Fruit fly (Drosophila melanogaster): ENCODE measurements around the gene CG18563.

The CG18563 gene

dm6 chr2L:17457944-17458343 is at the start of gene CG18563:
Gene CG18563, minus strand, starts transcription at chr2L:17458044.
- TF ChIP-seq pad (GFP tag; optimal IDR thresholded peaks at IDR 0.05): no peak
- peak; percentile 70 for TF ChIP-seq kay (GFP tag; ENCODE audit: borderline replicate concordance)

DNA sequence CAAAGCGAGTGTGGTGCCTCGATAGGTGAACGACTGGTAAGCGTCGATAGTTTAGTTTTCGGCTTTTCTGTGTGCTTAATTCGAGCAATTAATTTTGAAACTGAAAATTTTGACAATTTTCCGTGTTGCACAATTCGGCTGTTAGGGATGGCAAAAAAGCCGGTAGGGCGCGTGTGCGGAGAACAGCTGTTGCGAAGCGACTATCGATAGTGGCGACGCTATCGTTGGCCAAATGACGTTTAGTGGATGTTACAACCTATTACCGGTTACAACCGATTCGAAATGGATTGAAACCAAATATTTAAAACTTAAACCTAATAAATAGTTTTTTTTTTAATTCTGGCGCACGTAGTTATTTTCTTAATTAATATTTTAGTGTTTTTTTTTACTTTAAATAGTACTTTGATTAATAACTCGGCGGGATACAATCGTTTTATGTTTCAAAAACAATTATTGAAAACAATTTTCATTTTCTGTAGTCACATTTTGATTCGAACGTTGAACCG is 43.2 kb upstream of the CG18563 start, which contains the start of the genes mEFTs and Dhc36C:
Gene mEFTs (minus strand): TSS at position 161 of the 506 bp plus-strand sequence.
Gene Dhc36C (plus strand): TSS at position 456 of the 506 bp plus-strand sequence.
- peak; percentile 72 for TF ChIP-seq Mnt (GFP tag; optimal IDR thresholded peaks at IDR 0.05)
- TF ChIP-seq bab1 (GFP tag; optimal IDR thresholded peaks at IDR 0.05): peak; percentile 24
- TF ChIP-seq CG7045 (GFP tag; optimal IDR thresholded peaks at IDR 0.05): no peak
- TF ChIP-seq CG11617 (GFP tag; optimal IDR thresholded peaks at IDR 0.05): no peak
- TF ChIP-seq kay (GFP tag; ENCODE audit: borderline replicate concordance): no peak

DNA sequence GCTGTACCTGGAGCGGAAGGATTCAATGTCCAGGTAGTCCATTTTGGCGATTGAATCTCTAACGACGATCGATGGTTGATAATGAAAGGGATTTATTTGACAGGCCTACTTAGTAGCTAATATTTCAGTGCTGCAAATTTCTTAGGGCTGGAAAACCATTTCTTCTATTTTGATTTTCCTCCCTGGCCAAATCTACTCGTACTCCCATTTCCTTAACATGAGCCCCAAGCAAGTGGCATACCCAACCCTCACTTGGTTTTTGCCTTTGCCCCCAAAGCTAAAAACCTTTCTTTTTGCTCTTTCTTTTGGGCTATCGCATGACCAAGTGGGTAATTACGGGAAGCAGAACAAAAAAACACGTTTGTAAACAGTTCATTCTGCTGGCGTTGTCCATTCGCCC is 40.9 kb upstream of the CG18563 start, which contains the start of gene CG15142:
Gene CG15142 (minus strand): TSS at position 101 of the 400 bp plus-strand sequence.
- no peak for TF ChIP-seq CG7045 (GFP tag; optimal IDR thresholded peaks at IDR 0.05)
- no peak for TF ChIP-seq CG11617 (GFP tag; optimal IDR thresholded peaks at IDR 0.05)
- TF ChIP-seq CG7101 (tag; optimal IDR thresholded peaks at IDR 0.05): no peak
- no peak for TF ChIP-seq ovo (GFP tag; optimal IDR thresholded peaks at IDR 0.05)
- no peak for TF ChIP-seq CG5204 (GFP tag; optimal IDR thresholded peaks at IDR 0.05)
- TF ChIP-seq Mnt (GFP tag; optimal IDR thresholded peaks at IDR 0.05): no peak
- TF ChIP-seq tj (GFP tag; optimal IDR thresholded peaks at IDR 0.05): no peak
- no peak for TF ChIP-seq cic (GFP tag; optimal IDR thresholded peaks at IDR 0.05)
- no peak for TF ChIP-seq CG1620 (GFP tag; optimal IDR thresholded peaks at IDR 0.05)
- TF ChIP-seq Hr96 (GFP tag; optimal IDR thresholded peaks at IDR 0.05): no peak
- no peak for TF ChIP-seq Crg-1 (GFP tag; optimal IDR thresholded peaks at IDR 0.05)
- TF ChIP-seq toe (GFP tag; optimal IDR thresholded peaks at IDR 0.05): no peak
- no peak for TF ChIP-seq CG14711 (tag; optimal IDR thresholded peaks at IDR 0.05)
- no peak for TF ChIP-seq CG12768 (GFP tag; optimal IDR thresholded peaks at IDR 0.05)
- no peak for TF ChIP-seq kay (GFP tag; ENCODE audit: borderline replicate concordance)
- TF ChIP-seq bab1 (GFP tag; optimal IDR thresholded peaks at IDR 0.05): no peak
- no peak for TF ChIP-seq CG33017 (tag; optimal IDR thresholded peaks at IDR 0.05)

dm6 chr2L:17497108-17497507 is 39.3 kb upstream of the CG18563 start, which contains the start of gene qua:
Gene qua, minus strand, starts transcription at chr2L:17497208.
- TF ChIP-seq CG7101 (tag; optimal IDR thresholded peaks at IDR 0.05) (no peak), cic (GFP tag; optimal IDR thresholded peaks at IDR 0.05) (no peak), CG1620 (GFP tag; optimal IDR thresholded peaks at IDR 0.05) (no peak), CG12768 (GFP tag; optimal IDR thresholded peaks at IDR 0.05) (no peak), CG7045 (GFP tag; optimal IDR thresholded peaks at IDR 0.05) (no peak)

- TF ChIP-seq CG33017 (tag; optimal IDR thresholded peaks at IDR 0.05) (no peak), CG11617 (GFP tag; optimal IDR thresholded peaks at IDR 0.05) (no peak), cnc (optimal IDR thresholded peaks at IDR 0.05) (no peak), CG14711 (tag; optimal IDR thresholded peaks at IDR 0.05) (no peak)
These were observed 37.9 kb upstream of the CG18563 start for dm6 chr2L:17495759-17496158.

- TF ChIP-seq pad (GFP tag; optimal IDR thresholded peaks at IDR 0.05): no peak
- no peak for TF ChIP-seq Mnt (GFP tag; optimal IDR thresholded peaks at IDR 0.05)
- TF ChIP-seq kay (GFP tag; ENCODE audit: borderline replicate concordance): no peak
These were observed 34.8 kb upstream of the CG18563 start for dm6 chr2L:17492680-17493079.

- TF ChIP-seq cnc (optimal IDR thresholded peaks at IDR 0.05) (no peak), CG1620 (GFP tag; optimal IDR thresholded peaks at IDR 0.05) (no peak), cic (GFP tag; optimal IDR thresholded peaks at IDR 0.05) (no peak), tj (GFP tag; optimal IDR thresholded peaks at IDR 0.05) (no peak), CG11617 (GFP tag; optimal IDR thresholded peaks at IDR 0.05) (no peak), Mnt (GFP tag; optimal IDR thresholded peaks at IDR 0.05) (no peak)
These were observed 28.4 kb upstream of the CG18563 start, which contains the start of gene CG43220 for dm6 chr2L:17486264-17486663. Gene CG43220, plus strand, starts transcription at chr2L:17486564.

- TF ChIP-seq CG1620 (GFP tag; optimal IDR thresholded peaks at IDR 0.05): no peak
- TF ChIP-seq CG12768 (GFP tag; optimal IDR thresholded peaks at IDR 0.05): no peak
- TF ChIP-seq toe (GFP tag; optimal IDR thresholded peaks at IDR 0.05): no peak
- TF ChIP-seq CG7101 (tag; optimal IDR thresholded peaks at IDR 0.05): no peak
- TF ChIP-seq CG14711 (tag; optimal IDR thresholded peaks at IDR 0.05): no peak
- no peak for TF ChIP-seq pad (GFP tag; optimal IDR thresholded peaks at IDR 0.05)
- TF ChIP-seq CG11617 (GFP tag; optimal IDR thresholded peaks at IDR 0.05): no peak
- no peak for TF ChIP-seq Mnt (GFP tag; optimal IDR thresholded peaks at IDR 0.05)
- no peak for TF ChIP-seq CG33017 (tag; optimal IDR thresholded peaks at IDR 0.05)
These were observed 27.6 kb upstream of the CG18563 start, which contains the start of the genes CG43221 and CG43645 for dm6 chr2L:17485457-17485856. Gene CG43221, plus strand, starts transcription at chr2L:17485757. Gene CG43645, plus strand, starts transcription at chr2L:17485757.
